Worm (Caenorhabditis elegans): ENCODE measurements around the gene fbxb-30.
"Not testable (repeated sequence)": the region's sequence is repeated elsewhere in the genome, so short reads cannot be mapped to it uniquely, and the experiment has no call there.

Gene fbxb-30

ce11 chrII:954626-955025, 46.6 kb downstream of the fbxb-30 start, which contains the start of gene fbxc-7:
TSS of gene fbxc-7 (plus strand) at chrII:954926.
- not testable (repeated sequence) for TF ChIP-seq ceh-13 (GFP tag; optimal IDR thresholded peaks at IDR 0.05); hmg-4 (GFP tag; optimal IDR thresholded peaks at IDR 0.05); ets-7 (tag; optimal IDR thresholded peaks at IDR 0.05)

ce11 chrII:953052-953451, 48.2 kb downstream of the fbxb-30 start:
- no peak for TF ChIP-seq pes-1 (GFP tag; IDR thresholded peaks at IDR 0.05)
- no peak for TF ChIP-seq ets-7 (tag; optimal IDR thresholded peaks at IDR 0.05)
- no peak for TF ChIP-seq hmbx-1 (tag; optimal IDR thresholded peaks at IDR 0.05)
- TF ChIP-seq tra-4 (tag; optimal IDR thresholded peaks at IDR 0.05) = no peak
- no peak for TF ChIP-seq B0310.2 (tag; optimal IDR thresholded peaks at IDR 0.05)
- no peak for TF ChIP-seq ceh-36 (tag; optimal IDR thresholded peaks at IDR 0.05)
- TF ChIP-seq scrt-1 (GFP tag; IDR thresholded peaks at IDR 0.05) = no peak
- no peak for TF ChIP-seq hmg-4 (GFP tag; optimal IDR thresholded peaks at IDR 0.05)
- TF ChIP-seq tbx-11 (GFP tag; IDR thresholded peaks at IDR 0.05) = no peak
- no peak for TF ChIP-seq flt-1 (GFP tag; IDR thresholded peaks at IDR 0.05)
- no peak for TF ChIP-seq tbx-37 (GFP tag; conservative IDR thresholded peaks at IDR 0.05)
- no peak for TF ChIP-seq aly-1 (tag; optimal IDR thresholded peaks at IDR 0.05)
- TF ChIP-seq ceh-13 (GFP tag; optimal IDR thresholded peaks at IDR 0.05) = no peak
- no peak for TF ChIP-seq F13C5.2 (tag; optimal IDR thresholded peaks at IDR 0.05)
- TF ChIP-seq hnd-1 (tag; optimal IDR thresholded peaks at IDR 0.05) = no peak
- no peak for TF ChIP-seq sea-1 (GFP tag; conservative IDR thresholded peaks at IDR 0.05)
- no peak for TF ChIP-seq ama-1 (optimal IDR thresholded peaks at IDR 0.05)
